Fruit fly (Drosophila melanogaster): Measurements from ENCODE around the gene CG1105.
A peak's percentile ranks its signal among the peaks of the same experiment; 100 is the strongest.

The CG1105 gene

DNA sequence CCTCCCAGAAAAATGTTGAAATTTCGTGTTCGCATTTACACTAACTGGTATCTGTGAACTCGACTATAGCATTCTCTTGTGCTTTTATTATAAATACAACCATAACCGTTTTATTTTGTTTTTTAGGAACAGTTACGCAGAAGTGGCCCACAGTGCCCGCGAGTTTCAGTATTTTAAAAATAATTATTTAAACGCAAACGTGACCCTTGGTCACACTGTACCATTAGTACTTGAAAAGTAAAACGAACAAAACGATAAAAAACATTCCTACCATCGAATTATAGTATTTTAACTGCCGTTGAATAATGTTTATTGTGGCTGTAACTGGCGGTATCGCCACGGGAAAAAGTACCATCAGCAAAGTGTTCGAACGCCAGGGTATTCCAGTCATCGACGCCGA lies 15.0 kb upstream of the CG1105 start, which contains the start of gene Dpck (continued):
- TF ChIP-seq CG6813 (GFP tag; optimal IDR thresholded peaks at IDR 0.05) (no peak), slbo (GFP tag; IDR thresholded peaks at IDR 0.05) (no peak), CG10321 (GFP tag; IDR thresholded peaks at IDR 0.05) (no peak), CG17361 (GFP tag; IDR thresholded peaks at IDR 0.05) (0 out of 3 replicates have a peak, but pooled peaks have one; percentile 30), Fer2 (tag; optimal IDR thresholded peaks at IDR 0.05) (no peak), CG6683 (GFP tag; optimal IDR thresholded peaks at IDR 0.05) (no peak), CG9932 (GFP tag; IDR thresholded peaks at IDR 0.05) (peak; percentile 10; the same call in 1 of the 2 replicates), CG10462 (GFP tag; optimal IDR thresholded peaks at IDR 0.05) (no peak), dimm (GFP tag; IDR thresholded peaks at IDR 0.05) (no peak), Aef1 (GFP tag; IDR thresholded peaks at IDR 0.05) (no peak), Trl (optimal IDR thresholded peaks at IDR 0.05) (no peak), Trl (GFP tag; optimal IDR thresholded peaks at IDR 0.05) (no peak), Abd-B (GFP tag; optimal IDR thresholded peaks at IDR 0.05) (no peak), unpg (GFP tag; optimal IDR thresholded peaks at IDR 0.05) (peak; percentile 13), CG7357 (GFP tag; IDR thresholded peaks at IDR 0.05) (no peak), crp (GFP tag; optimal IDR thresholded peaks at IDR 0.05) (no peak), CG8924 (tag; optimal IDR thresholded peaks at IDR 0.05) (peak; percentile 34), CG17912 (GFP tag; optimal IDR thresholded peaks at IDR 0.05) (no peak), cas (GFP tag; IDR thresholded peaks at IDR 0.05) (no peak), eve (GFP tag; optimal IDR thresholded peaks at IDR 0.05) (no peak), tin (GFP tag; optimal IDR thresholded peaks at IDR 0.05) (peak; percentile 10), CG7786 (GFP tag; optimal IDR thresholded peaks at IDR 0.05) (no peak), Vsx1 (GFP tag; optimal IDR thresholded peaks at IDR 0.05) (no peak), dan (GFP tag; IDR thresholded peaks at IDR 0.05) (no peak), CG33557 (GFP tag; optimal IDR thresholded peaks at IDR 0.05) (peak; percentile 22), Lhr (GFP tag; optimal IDR thresholded peaks at IDR 0.05) (peak; percentile 60), CG9437 (GFP tag; optimal IDR thresholded peaks at IDR 0.05) (no peak), CG2678 (tag; optimal IDR thresholded peaks at IDR 0.05) (peak; percentile 29), eyg (GFP tag; optimal IDR thresholded peaks at IDR 0.05) (no peak), ac (GFP tag; optimal IDR thresholded peaks at IDR 0.05) (no peak), CG11696 (GFP tag; IDR thresholded peaks at IDR 0.05) (no peak), Oli (tag; optimal IDR thresholded peaks at IDR 0.05) (no peak), CG12769 (tag; optimal IDR thresholded peaks at IDR 0.05) (no peak), CG6689 (GFP tag; IDR thresholded peaks at IDR 0.05) (no peak), jing (GFP tag; optimal IDR thresholded peaks at IDR 0.05) (no peak), pzg (GFP tag; optimal IDR thresholded peaks at IDR 0.05) (peak; percentile 57), CG17568 (GFP tag; optimal IDR thresholded peaks at IDR 0.05) (peak; percentile 38), tna (GFP tag; IDR thresholded peaks at IDR 0.05; ENCODE audit: partially characterized antibody) (no peak), Myb (GFP tag; optimal IDR thresholded peaks at IDR 0.05) (peak; percentile 63), CG8388 (GFP tag; optimal IDR thresholded peaks at IDR 0.05) (no peak), CG10979 (tag; optimal IDR thresholded peaks at IDR 0.05) (peak; percentile 23), CG1792 (GFP tag; optimal IDR thresholded peaks at IDR 0.05) (no peak), z (GFP tag; IDR thresholded peaks at IDR 0.05) (no peak), BEAF-32 (GFP tag; optimal IDR thresholded peaks at IDR 0.05) (peak; percentile 13), CG15601 (tag; optimal IDR thresholded peaks at IDR 0.05) (no peak), Scr (GFP tag; IDR thresholded peaks at IDR 0.05; ENCODE audit: partially characterized antibody) (no peak), pho (GFP tag; optimal IDR thresholded peaks at IDR 0.05) (no peak), CoRest (tag; optimal IDR thresholded peaks at IDR 0.05) (peak; percentile 42), pan (optimal IDR thresholded peaks at IDR 0.05) (no peak), pan (GFP tag; optimal IDR thresholded peaks at IDR 0.05 in 1 of 2, IDR thresholded peaks at IDR 0.05 in 1 of 2) (no peak), CG15011 (GFP tag; optimal IDR thresholded peaks at IDR 0.05) (no peak)
